Worm (Caenorhabditis elegans) whole organism, young adult: ENCODE measurements around the gene clec-173.
"Not testable (repeated sequence)": the region's sequence is repeated elsewhere in the genome, so short reads cannot be mapped to it uniquely, and the experiment has no call there.

Source experiments
- B0019.2 ChIP-seq: fragments of 200-800 bp; sonication (Bioruptor generic); conservative IDR thresholded peaks from 2 replicates; pipeline ENCODE4 v1.3.6; 2022; ENCODE audit warnings: missing genetic modification reagents, missing genetic modification characterization, missing compliant biosample characterization
- C06A6.2 ChIP-seq: fragments of 200-800 bp; sonication (Bioruptor generic); conservative IDR thresholded peaks from 2 replicates; pipeline ENCODE4 v1.3.6; 2022; ENCODE audit warnings: missing genetic modification characterization, missing compliant biosample characterization
- D2030.7 ChIP-seq: fragments of 200-800 bp; sonication (Bioruptor generic); IDR thresholded peaks from 2 replicates; pipeline ENCODE4 v1.3.6; 2022; ENCODE audit warnings: missing genetic modification reagents, missing genetic modification characterization, missing compliant biosample characterization
- F39B2.1 ChIP-seq: fragments of 200-800 bp; sonication (Bioruptor generic); IDR thresholded peaks from 2 replicates; pipeline ENCODE4 v1.3.6; 2022; ENCODE audit warnings: missing genetic modification reagents, missing genetic modification characterization, missing compliant biosample characterization
- F49E8.2 ChIP-seq: sonication (generic microtip); optimal IDR thresholded peaks from 3 replicates; lab custom pipeline; 2017; ENCODE audit warnings: missing genetic modification characterization, mild to moderate bottlenecking, missing compliant biosample characterization, antibody characterized with exemption, moderate library complexity; ENCODE audit not compliant: insufficient read depth
- K11D2.4 ChIP-seq: fragments of 200-800 bp; sonication (Bioruptor generic); IDR thresholded peaks from 2 replicates; pipeline ENCODE4 v1.3.6; 2022; ENCODE audit warnings: missing genetic modification reagents, missing genetic modification characterization, missing compliant biosample characterization
- T07F8.4 ChIP-seq: sonication (generic microtip); optimal IDR thresholded peaks from 2 replicates; lab custom pipeline; 2016; ENCODE audit warnings: mild to moderate bottlenecking, missing genetic modification characterization, moderate library complexity, missing compliant biosample characterization
- T26A5.8 ChIP-seq: sonication (generic microtip); optimal IDR thresholded peaks from 2 replicates; lab custom pipeline; 2016; ENCODE audit warnings: missing genetic modification characterization, missing compliant biosample characterization
- Y53F4B.3 ChIP-seq: fragments of 200-800 bp; sonication (Bioruptor generic); IDR thresholded peaks from 2 replicates; pipeline ENCODE4 v1.3.6; 2022; ENCODE audit warnings: missing genetic modification reagents, missing genetic modification characterization, missing compliant biosample characterization
- Y56A3A.18 ChIP-seq: fragments of 200-800 bp; sonication (Bioruptor generic); IDR thresholded peaks from 2 replicates; pipeline ENCODE4 v1.3.6; 2022; ENCODE audit warnings: missing genetic modification reagents, missing genetic modification characterization, missing compliant biosample characterization
- Y67H2A.10 ChIP-seq: fragments of 200-800 bp; sonication (Bioruptor generic); conservative IDR thresholded peaks from 2 replicates; pipeline ENCODE4 v1.3.6; 2022; ENCODE audit warnings: missing genetic modification reagents, missing genetic modification characterization, missing compliant biosample characterization
- ama-1 ChIP-seq, 3 experiments: fragments of 150-350 bp in 1 of 3; sonication (generic microtip) in 2 of 3; optimal IDR thresholded peaks; 2 replicates each; lab custom pipeline; 2014 to 2018; ENCODE audit warnings: missing biosample characterization in 2 of 3, missing genetic modification characterization in 2 of 3, missing genetic modification reagents in 2 of 3
- aptf-2 ChIP-seq: fragments of 200-800 bp; sonication (Bioruptor generic); conservative IDR thresholded peaks from 2 replicates; pipeline ENCODE4 v1.3.6; 2022; ENCODE audit warnings: missing genetic modification reagents, missing genetic modification characterization, missing compliant biosample characterization
- atf-7 ChIP-seq: sonication (generic microtip); optimal IDR thresholded peaks from 2 replicates; lab custom pipeline; 2017; ENCODE audit warnings: mild to moderate bottlenecking, missing genetic modification characterization, missing compliant biosample characterization
- bed-1 ChIP-seq: fragments of 200-800 bp; sonication (Bioruptor generic); IDR thresholded peaks from 2 replicates; pipeline ENCODE4 v1.3.6; 2022; ENCODE audit warnings: missing genetic modification reagents, missing genetic modification characterization, missing compliant biosample characterization
- ccch-3 ChIP-seq: fragments of 200-800 bp; sonication (Bioruptor generic); optimal IDR thresholded peaks from 2 replicates; lab custom pipeline; 2018; ENCODE audit warnings: mild to moderate bottlenecking, missing genetic modification characterization, missing compliant biosample characterization
- cebp-1 ChIP-seq, 2 experiments: fragments of 200-800 bp in 1 of 2; sonication (Bioruptor generic) in 1 of 2; sonication (generic microtip) in 1 of 2; IDR thresholded peaks in 1 of 2; optimal IDR thresholded peaks in 1 of 2; 2 replicates each; pipeline versions ENCODE4 v1.3.6 to Lab custom; 2017 to 2022; ENCODE audit warnings: missing compliant biosample characterization in 2 of 2, missing genetic modification characterization in 2 of 2, mild to moderate bottlenecking in 1 of 2, missing genetic modification reagents in 1 of 2, moderate library complexity in 1 of 2
- ceh-91 ChIP-seq: fragments of 200-800 bp; sonication (Bioruptor generic); IDR thresholded peaks from 2 replicates; pipeline ENCODE4 v1.3.6; 2022; ENCODE audit warnings: missing genetic modification reagents, missing genetic modification characterization, missing compliant biosample characterization
- die-1 ChIP-seq: sonication (generic microtip); optimal IDR thresholded peaks from 2 replicates; lab custom pipeline; 2016; ENCODE audit warnings: missing genotype, mild to moderate bottlenecking, missing genetic modification characterization, missing compliant biosample characterization
- egl-18 ChIP-seq: fragments of 200-800 bp; sonication (Bioruptor generic); IDR thresholded peaks from 2 replicates; pipeline ENCODE4 v1.3.6; 2022; ENCODE audit warnings: missing genetic modification reagents, missing genetic modification characterization, missing compliant biosample characterization
- egl-44 ChIP-seq: fragments of 200-800 bp; sonication (Bioruptor generic); IDR thresholded peaks from 2 replicates; pipeline ENCODE4 v1.3.6; 2022; ENCODE audit warnings: missing genetic modification reagents, missing genetic modification characterization, missing compliant biosample characterization
- egrh-3 ChIP-seq: fragments of 200-800 bp; sonication (Bioruptor generic); IDR thresholded peaks from 2 replicates; pipeline ENCODE4 v1.3.6; 2022; ENCODE audit warnings: missing genetic modification reagents, missing genetic modification characterization, missing compliant biosample characterization
- ekl-4 ChIP-seq: fragments of 200-800 bp; sonication (Bioruptor generic); IDR thresholded peaks from 2 replicates; pipeline ENCODE4 v1.3.6; 2022; ENCODE audit warnings: missing genetic modification reagents, missing genetic modification characterization, missing compliant biosample characterization
- hlh-12 ChIP-seq: sonication (generic microtip); optimal IDR thresholded peaks from 2 replicates; lab custom pipeline; 2016; ENCODE audit warnings: missing genetic modification characterization, missing compliant biosample characterization
- hrde-1 ChIP-seq: sonication (generic microtip); optimal IDR thresholded peaks from 2 replicates; lab custom pipeline; 2016; ENCODE audit warnings: missing genetic modification characterization, mild to moderate bottlenecking, missing compliant biosample characterization, moderate library complexity, missing genotype, missing genetic modification reagents, borderline replicate concordance
- lir-1 ChIP-seq: fragments of 200-800 bp; sonication (Bioruptor generic); conservative IDR thresholded peaks from 2 replicates; pipeline ENCODE4 v1.3.6; 2022; ENCODE audit warnings: missing genetic modification reagents, missing genetic modification characterization, missing compliant biosample characterization
- madf-3 ChIP-seq: fragments of 200-800 bp; sonication (Bioruptor generic); IDR thresholded peaks from 2 replicates; pipeline ENCODE4 v1.3.6; 2022; ENCODE audit warnings: missing genetic modification reagents, missing genetic modification characterization, missing compliant biosample characterization
- mcd-1 ChIP-seq: fragments of 200-800 bp; sonication (Bioruptor generic); IDR thresholded peaks from 2 replicates; pipeline ENCODE4 v1.3.6; 2022; ENCODE audit warnings: missing genetic modification reagents, missing genetic modification characterization, missing compliant biosample characterization
- nfya-1 ChIP-seq: sonication (generic microtip); optimal IDR thresholded peaks from 2 replicates; lab custom pipeline; 2017; ENCODE audit warnings: antibody characterized with exemption, missing compliant biosample characterization, missing genetic modification characterization, borderline replicate concordance; ENCODE audit not compliant: insufficient read depth
- nfya-2 ChIP-seq: fragments of 200-800 bp; sonication (Bioruptor generic); IDR thresholded peaks from 2 replicates; pipeline ENCODE4 v1.3.6; 2022; ENCODE audit warnings: missing genetic modification reagents, missing genetic modification characterization, missing compliant biosample characterization
- nhr-80 ChIP-seq: sonication (generic microtip); optimal IDR thresholded peaks from 2 replicates; lab custom pipeline; 2016; ENCODE audit warnings: missing genetic modification characterization, missing compliant biosample characterization
- rcor-1 ChIP-seq: fragments of 200-800 bp; sonication (Bioruptor generic); IDR thresholded peaks from 2 replicates; pipeline ENCODE4 v1.3.6; 2022; ENCODE audit warnings: missing genetic modification reagents, missing genetic modification characterization, missing compliant biosample characterization
- rpc-1 ChIP-seq, 2 experiments: fragments of 150-350 bp in 1 of 2; sonication (generic microtip) in 1 of 2; optimal IDR thresholded peaks; 2 replicates each; lab custom pipeline; 2014 to 2018; ENCODE audit warnings: missing biosample characterization in 1 of 2, missing genetic modification characterization in 1 of 2, missing genetic modification reagents in 1 of 2, missing genotype in 1 of 2
- sdz-38 ChIP-seq: sonication (generic microtip); optimal IDR thresholded peaks from 2 replicates; lab custom pipeline; 2016; ENCODE audit warnings: missing genotype, missing genetic modification characterization, missing compliant biosample characterization
- snpc-3.4 ChIP-seq: sonication (generic microtip); optimal IDR thresholded peaks from 2 replicates; lab custom pipeline; 2017; ENCODE audit warnings: missing genetic modification characterization, mild to moderate bottlenecking, missing compliant biosample characterization, antibody characterized with exemption, moderate library complexity, missing genotype, missing genetic modification reagents
- sptf-2 ChIP-seq: fragments of 200-800 bp; sonication (Bioruptor generic); optimal IDR thresholded peaks from 2 replicates; lab custom pipeline; 2018; ENCODE audit warnings: mild to moderate bottlenecking, missing genetic modification characterization, missing compliant biosample characterization
- unc-62 ChIP-seq: fragments of 150-350 bp; optimal IDR thresholded peaks from 2 replicates; lab custom pipeline; 2014; ENCODE audit warnings: missing biosample characterization, missing genetic modification reagents, missing genetic modification characterization
- zfh-2 ChIP-seq: fragments of 200-800 bp; sonication (Bioruptor generic); conservative IDR thresholded peaks from 2 replicates; pipeline ENCODE4 v1.3.6; 2022; ENCODE audit warnings: missing genetic modification reagents, missing genetic modification characterization, missing compliant biosample characterization
- zim-3 ChIP-seq: sonication (generic microtip); optimal IDR thresholded peaks from 2 replicates; lab custom pipeline; 2017; ENCODE audit warnings: mild to moderate bottlenecking, missing genetic modification characterization, moderate library complexity, missing compliant biosample characterization

The clec-173 gene

DNA sequence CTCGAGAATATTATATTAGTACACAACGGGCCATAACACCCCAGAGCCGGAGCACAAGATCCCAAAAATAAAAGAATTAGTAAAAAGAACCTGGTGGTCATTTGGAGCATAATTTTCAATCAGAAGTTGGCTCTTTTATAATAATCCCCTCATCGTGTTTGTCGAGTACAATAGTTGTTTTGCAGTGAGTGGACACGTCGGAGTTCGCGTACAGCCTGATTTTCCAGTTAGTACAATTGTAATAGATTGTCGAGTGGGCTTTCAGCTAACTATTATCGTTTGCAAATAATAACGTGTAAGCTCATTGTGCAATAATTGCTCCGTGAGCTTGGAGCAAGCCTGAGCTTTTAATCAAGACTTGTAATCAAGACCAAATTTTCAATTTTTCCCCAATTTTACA lies 40.0 kb upstream of the clec-173 start, which contains the start of gene W08E12.9:
W08E12.9 (minus strand) TSS at position 101 of the 400 bp plus-strand sequence.
- TF ChIP-seq Y67H2A.10 (no peak), C06A6.2 (GFP tag; lab: Robert Waterston, UW) (no peak), zim-3 (tag; lab: Kevin White, UChicago) (no peak), T07F8.4 (tag; lab: Kevin White, UChicago) (no peak)
- TF ChIP-seq, all 124 proteins: peak for 0

DNA sequence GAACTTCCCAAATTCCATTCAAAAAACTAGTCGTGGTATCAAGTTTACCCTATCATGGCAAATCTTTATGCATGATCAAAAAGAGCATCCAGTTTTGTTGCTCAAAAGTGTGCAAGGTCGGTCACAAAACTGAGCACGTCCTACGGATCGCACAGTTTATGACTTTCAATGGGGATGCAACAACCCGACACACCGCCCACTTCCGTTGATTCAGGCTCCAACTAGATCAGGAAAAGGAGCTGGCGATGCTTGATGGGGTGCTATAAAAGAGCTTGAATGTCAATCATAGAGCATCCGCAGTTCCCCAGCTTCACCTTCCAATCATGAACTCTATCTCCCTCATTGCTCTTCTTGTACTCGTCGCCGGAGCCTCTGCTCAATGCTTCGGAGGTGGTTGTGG lies 38.1 kb upstream of the clec-173 start, which contains the start of gene W08E12.2:
W08E12.2 (plus strand) TSS at position 301 of the 400 bp plus-strand sequence.
- TF ChIP-seq sptf-2 (no peak), egl-18 (no peak), lir-1 (GFP tag; lab: Robert Waterston, UW) (no peak), rpc-1 (optimal IDR thresholded peaks at IDR 0.05; lab: Kevin White, UChicago) (no peak), rpc-1 (tag; optimal IDR thresholded peaks at IDR 0.05; lab: Kevin White, UChicago) (no peak), K11D2.4 (no peak), aptf-2 (GFP tag; lab: Robert Waterston, UW) (no peak), unc-62 (GFP tag; lab: Kevin White, UChicago) (no peak), egl-44 (GFP tag; lab: Robert Waterston, UW) (no peak)

DNA sequence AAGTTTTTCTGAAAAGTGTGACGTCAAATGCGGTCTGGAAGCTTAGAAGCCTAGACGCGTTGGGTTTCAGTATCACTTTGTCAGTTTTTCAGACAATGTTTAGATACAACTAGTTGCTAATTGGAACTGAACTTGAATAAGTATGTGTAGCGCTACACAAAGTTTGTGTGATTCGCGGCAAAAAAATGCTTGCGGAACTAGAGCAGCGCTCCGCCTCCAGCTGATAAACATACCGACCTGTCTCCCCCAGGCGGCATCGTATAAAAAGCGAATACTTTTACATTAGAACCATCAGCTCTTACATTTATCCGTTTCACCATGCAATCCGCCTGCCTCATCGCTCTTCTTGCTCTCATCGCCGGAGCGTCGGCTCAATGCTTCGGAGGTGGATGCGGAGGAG lies 36.2 kb upstream of the clec-173 start, which contains the start of gene idpp-12:
idpp-12 (plus strand) TSS at position 301 of the 400 bp plus-strand sequence.
- TF ChIP-seq cebp-1 (GFP tag; IDR thresholded peaks at IDR 0.05; lab: Robert Waterston, UW); cebp-1 (tag; optimal IDR thresholded peaks at IDR 0.05; lab: Kevin White, UChicago); hrde-1; Y56A3A.18 (GFP tag; lab: Robert Waterston, UW): not testable (repeated sequence)

DNA sequence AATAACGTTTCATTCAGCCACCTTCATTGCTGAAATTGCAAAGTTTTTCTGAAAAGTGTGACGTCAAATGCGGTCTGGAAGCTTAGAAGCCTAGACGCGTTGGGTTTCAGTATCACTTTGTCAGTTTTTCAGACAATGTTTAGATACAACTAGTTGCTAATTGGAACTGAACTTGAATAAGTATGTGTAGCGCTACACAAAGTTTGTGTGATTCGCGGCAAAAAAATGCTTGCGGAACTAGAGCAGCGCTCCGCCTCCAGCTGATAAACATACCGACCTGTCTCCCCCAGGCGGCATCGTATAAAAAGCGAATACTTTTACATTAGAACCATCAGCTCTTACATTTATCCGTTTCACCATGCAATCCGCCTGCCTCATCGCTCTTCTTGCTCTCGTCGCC lies 34.6 kb upstream of the clec-173 start, which contains the start of gene W08E12.4:
W08E12.4 (plus strand) TSS at position 301 of the 400 bp plus-strand sequence.
- not testable (repeated sequence) for TF ChIP-seq bed-1; T26A5.8 (tag; lab: Kevin White, UChicago); Y56A3A.18 (GFP tag; lab: Robert Waterston, UW)

DNA sequence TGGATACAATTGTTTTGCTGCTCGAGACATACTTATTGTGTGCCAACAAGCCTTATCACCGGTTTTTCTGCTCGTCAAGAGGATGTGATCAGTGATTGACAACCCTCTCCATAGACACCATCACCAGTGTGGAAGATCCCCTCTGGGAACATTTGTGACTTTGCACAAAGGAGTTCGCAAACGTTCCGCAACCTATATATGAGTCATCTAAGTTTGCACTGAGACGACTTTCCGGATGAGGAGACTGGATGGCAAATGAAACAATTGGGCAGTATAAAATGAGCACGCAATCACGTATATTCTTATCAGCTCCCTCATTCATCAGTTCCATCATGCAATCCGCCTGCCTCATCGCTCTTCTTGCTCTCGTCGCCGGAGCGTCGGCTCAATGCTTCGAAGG lies 33.0 kb upstream of the clec-173 start, which contains the start of gene W08E12.5:
W08E12.5 (plus strand) TSS at position 301 of the 400 bp plus-strand sequence.
- TF ChIP-seq F49E8.2 (no peak), rcor-1 (GFP tag; lab: Robert Waterston, UW) (no peak), die-1 (tag; lab: Kevin White, UChicago) (no peak), madf-3 (GFP tag; lab: Robert Waterston, UW) (no peak), hrde-1 (no peak), T26A5.8 (tag; lab: Kevin White, UChicago) (no peak), nhr-80 (no peak), D2030.7 (no peak), ekl-4 (no peak), B0019.2 (GFP tag; lab: Robert Waterston, UW) (no peak), atf-7 (tag; lab: Kevin White, UChicago) (no peak), nfya-2 (no peak), aptf-2 (GFP tag; lab: Robert Waterston, UW) (no peak), zfh-2 (no peak)

DNA sequence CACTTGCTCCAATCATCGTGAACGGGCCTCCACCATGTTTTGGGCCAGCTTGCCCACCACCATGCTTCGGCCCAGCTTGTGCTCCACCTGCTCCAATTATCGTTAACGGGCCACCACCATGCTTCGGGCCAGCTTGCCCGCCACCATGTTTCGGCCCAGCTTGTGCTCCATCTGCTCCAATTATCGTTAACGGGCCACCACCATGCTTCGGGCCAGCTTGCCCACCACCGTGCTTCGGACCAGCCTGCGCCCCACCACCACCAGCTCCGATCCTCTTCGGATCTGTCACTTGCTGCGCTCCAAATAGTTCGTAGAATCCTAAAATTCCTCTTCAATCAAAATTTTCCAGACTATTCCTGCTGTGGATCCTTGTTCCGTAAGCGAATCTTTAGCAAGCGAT lies 31.7 kb upstream of the clec-173 start:
- TF ChIP-seq ama-1 (optimal IDR thresholded peaks at IDR 0.05; lab: Kevin White, UChicago), result no peak
- TF ChIP-seq ama-1 (GFP tag; optimal IDR thresholded peaks at IDR 0.05; lab: Kevin White, UChicago), result no peak
- no peak for TF ChIP-seq Y56A3A.18 (GFP tag; lab: Robert Waterston, UW)
- no peak for TF ChIP-seq hlh-12 (tag; lab: Kevin White, UChicago)
- TF ChIP-seq nfya-1 (tag; lab: Kevin White, UChicago), result no peak
- TF ChIP-seq F39B2.1 (GFP tag; lab: Robert Waterston, UW), result no peak
- no peak for TF ChIP-seq mcd-1 (GFP tag; lab: Robert Waterston, UW)
- TF ChIP-seq sdz-38 (tag; lab: Kevin White, UChicago), result no peak
- TF ChIP-seq Y53F4B.3 (GFP tag; lab: Robert Waterston, UW), result no peak
- no peak for TF ChIP-seq ceh-91 (GFP tag; lab: Robert Waterston, UW)
- TF ChIP-seq snpc-3.4 (tag; lab: Kevin White, UChicago), result no peak
- TF ChIP-seq ccch-3, result no peak
- TF ChIP-seq egrh-3 (GFP tag; lab: Robert Waterston, UW), result peak; percentile 65; the same call in 1 of the 2 replicates
